Fruit fly (Drosophila melanogaster) whole organism, pupa: Measurements from ENCODE around the gene CG33278.

ENCODE experiments used
- CG13204 ChIP-seq: fragments of 200-800 bp; sonication (Bioruptor generic); optimal IDR thresholded peaks from 2 replicates; lab custom pipeline; 2018; ENCODE audit warnings: missing biosample characterization, mild to moderate bottlenecking, missing genetic modification characterization, moderate library complexity
- CG14655 ChIP-seq: fragments of 200-800 bp; sonication (Bioruptor generic); optimal IDR thresholded peaks from 3 replicates; lab custom pipeline; 2017; ENCODE audit warnings: mild to moderate bottlenecking, missing biosample characterization, missing genetic modification reagents, missing genetic modification characterization
- CG15710 ChIP-seq: fragments of 200-800 bp; sonication (Bioruptor generic); optimal IDR thresholded peaks from 2 replicates; lab custom pipeline; 2018; ENCODE audit warnings: missing biosample characterization, mild to moderate bottlenecking, missing genetic modification characterization, moderate library complexity
- CG34367 ChIP-seq: fragments of 200-800 bp; sonication (Bioruptor generic); optimal IDR thresholded peaks from 2 replicates; lab custom pipeline; 2018; ENCODE audit warnings: missing biosample characterization, mild to moderate bottlenecking, missing genetic modification characterization
- CG9948 ChIP-seq: fragments of 200-800 bp; sonication (Bioruptor generic); optimal IDR thresholded peaks from 2 replicates; lab custom pipeline; 2018; ENCODE audit warnings: missing biosample characterization, mild to moderate bottlenecking, missing genetic modification characterization, moderate library complexity
- fd96Ca ChIP-seq: fragments of 200-800 bp; sonication (Bioruptor generic); IDR thresholded peaks from 3 replicates; pipeline ENCODE4 v1.3.6; 2022; ENCODE audit warnings: missing biosample characterization, missing genetic modification characterization

DNA sequence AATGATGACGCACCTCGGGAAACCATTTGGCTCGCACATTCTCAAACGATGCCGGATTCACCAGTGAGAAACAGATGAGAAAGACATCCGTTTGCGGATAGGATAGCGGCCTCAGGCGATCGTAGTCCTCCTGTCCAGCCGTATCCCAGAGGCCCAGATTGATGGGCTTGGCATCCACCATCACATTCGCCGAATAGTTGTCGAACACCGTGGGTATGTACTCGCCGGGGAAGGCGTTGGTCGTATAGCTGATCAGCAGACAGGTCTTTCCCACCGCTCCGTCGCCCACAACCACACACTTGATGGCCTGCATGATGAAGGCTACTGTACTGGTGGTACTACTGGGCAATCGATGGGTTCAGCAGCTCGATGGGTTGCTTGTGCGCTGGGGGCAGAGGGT, 16.5 kb upstream of the CG33278 start:
- no peak for TF ChIP-seq CG13204 (GFP tag; lab: Kevin White, UChicago)
- TF ChIP-seq CG34367: no peak
- TF ChIP-seq CG14655 (GFP tag; lab: Kevin White, UChicago): no peak
- no peak for TF ChIP-seq CG9948 (tag; lab: Kevin White, UChicago)
- TF ChIP-seq fd96Ca (GFP tag; lab: Robert Waterston, UW): no peak
- TF ChIP-seq CG15710 (tag; lab: Kevin White, UChicago): no peak
